Fruit fly (Drosophila melanogaster): ENCODE measurements around the gene CG14445.
A peak's percentile ranks its signal among the peaks of the same experiment; 100 is the strongest.

Gene CG14445

DNA sequence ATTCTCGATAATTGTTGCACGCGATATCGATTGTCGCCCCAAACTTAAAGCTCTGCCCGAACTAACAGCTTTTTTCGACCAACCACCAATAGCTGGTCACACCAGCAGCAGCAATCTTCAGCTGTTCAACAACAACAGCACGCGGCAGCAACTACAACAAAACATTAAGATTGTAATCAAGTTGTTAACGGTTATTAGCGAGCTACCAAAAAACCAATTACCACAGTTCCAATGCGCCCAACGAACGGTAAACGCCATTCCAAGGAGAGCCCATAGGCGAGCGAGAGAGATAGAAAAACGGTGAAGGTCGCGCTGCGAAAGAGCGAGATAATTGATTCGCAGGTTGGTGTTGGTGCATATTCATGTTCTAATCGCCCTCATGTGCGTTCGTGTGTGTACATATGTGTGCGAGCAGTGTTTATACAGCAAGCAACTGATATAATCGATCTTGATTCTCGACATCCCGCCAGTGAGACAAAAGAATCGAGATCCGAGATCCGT, 17.2 kb upstream of the CG14445 start, which contains the start of gene Efr (continued):
- TF ChIP-seq unc-4 (GFP tag; IDR thresholded peaks at IDR 0.05; ENCODE audit: partially characterized antibody) (peak; percentile 52), tgo (GFP tag; IDR thresholded peaks at IDR 0.05) (no peak), pzg (GFP tag; optimal IDR thresholded peaks at IDR 0.05) (peak; percentile 56), maf-S (GFP tag; optimal IDR thresholded peaks at IDR 0.05) (no peak), sd (tag; optimal IDR thresholded peaks at IDR 0.05) (peak; percentile 80), Lhr (GFP tag; optimal IDR thresholded peaks at IDR 0.05) (peak; percentile 27), Hmr (GFP tag; optimal IDR thresholded peaks at IDR 0.05) (peak; percentile 30), hbn (GFP tag; IDR thresholded peaks at IDR 0.05; ENCODE audit: partially characterized antibody) (peak; percentile 33; the same call in 1 of the 2 replicates), CG2116 (GFP tag; optimal IDR thresholded peaks at IDR 0.05) (peak; percentile 22), CG15479 (GFP tag; optimal IDR thresholded peaks at IDR 0.05) (peak; percentile 10), sens (GFP tag) (peak; percentile 48), en (GFP tag; optimal IDR thresholded peaks at IDR 0.05) (no peak), CG9797 (GFP tag; optimal IDR thresholded peaks at IDR 0.05) (peak; percentile 48), YL-1 (GFP tag; optimal IDR thresholded peaks at IDR 0.05) (peak; percentile 5), lov (optimal IDR thresholded peaks at IDR 0.05) (no peak), lov (GFP tag; IDR thresholded peaks at IDR 0.05) (0 out of 3 replicates have a peak, but pooled peaks have one; percentile 30), Nf-YC (tag; optimal IDR thresholded peaks at IDR 0.05) (peak; percentile 16), Myb (GFP tag; optimal IDR thresholded peaks at IDR 0.05) (peak; percentile 48), CG8944 (GFP tag; optimal IDR thresholded peaks at IDR 0.05) (no peak), CG13123 (GFP tag; optimal IDR thresholded peaks at IDR 0.05) (no peak), kni (GFP tag; optimal IDR thresholded peaks at IDR 0.05) (peak; percentile 55), Dp (GFP tag; optimal IDR thresholded peaks at IDR 0.05) (peak; percentile 84), CG11504 (tag; optimal IDR thresholded peaks at IDR 0.05) (peak; percentile 11), bbx (GFP tag; IDR thresholded peaks at IDR 0.05; ENCODE audit: partially characterized antibody) (0 out of 2 replicates have a peak, but pooled peaks have one; percentile 10), CG13775 (GFP tag; optimal IDR thresholded peaks at IDR 0.05) (no peak), vvl (GFP tag; IDR thresholded peaks at IDR 0.05) (peak; percentile 32; the same call in 1 of the 2 replicates), CG1233 (GFP tag; optimal IDR thresholded peaks at IDR 0.05) (peak; percentile 3), chinmo (GFP tag; IDR thresholded peaks at IDR 0.05; ENCODE audit: partially characterized antibody) (peak; percentile 91), Sry-δ (GFP tag; optimal IDR thresholded peaks at IDR 0.05) (peak; percentile 5), ftz-f1 (GFP tag; optimal IDR thresholded peaks at IDR 0.05) (peak; percentile 99), CHES-1-like (GFP tag; optimal IDR thresholded peaks at IDR 0.05) (no peak), Deaf1 (tag; optimal IDR thresholded peaks at IDR 0.05) (peak; percentile 28), CG1832 (GFP tag; optimal IDR thresholded peaks at IDR 0.05) (peak; percentile 25), HHEX (GFP tag; optimal IDR thresholded peaks at IDR 0.05) (peak; percentile 36), Antp (GFP tag; optimal IDR thresholded peaks at IDR 0.05) (no peak), MESR4 (GFP tag; optimal IDR thresholded peaks at IDR 0.05) (peak; percentile 56), Adf1 (GFP tag; IDR thresholded peaks at IDR 0.05) (peak; percentile 59), CG1792 (GFP tag; optimal IDR thresholded peaks at IDR 0.05) (no peak), croc (GFP tag; conservative IDR thresholded peaks at IDR 0.05) (no peak), sug (tag; optimal IDR thresholded peaks at IDR 0.05) (peak; percentile 71), Dref (GFP tag; IDR thresholded peaks at IDR 0.05) (peak; percentile 76), CG13296 (GFP tag; optimal IDR thresholded peaks at IDR 0.05) (peak; percentile 31), lab (GFP tag; optimal IDR thresholded peaks at IDR 0.05) (peak; percentile 33), CG6272 (GFP tag; IDR thresholded peaks at IDR 0.05) (no peak), CG13894 (tag; optimal IDR thresholded peaks at IDR 0.05) (peak; percentile 17), BtbVII (GFP tag; optimal IDR thresholded peaks at IDR 0.05) (peak; percentile 13), ci (GFP tag; IDR thresholded peaks at IDR 0.05) (0 out of 3 replicates have a peak, but pooled peaks have one; percentile 40), Gug (GFP tag; IDR thresholded peaks at IDR 0.05) (no peak), E2f2 (GFP tag; IDR thresholded peaks at IDR 0.05) (peak; percentile 85), Dll (GFP tag; IDR thresholded peaks at IDR 0.05; ENCODE audit: partially characterized antibody) (peak; percentile 60; the same call in 2 of the 4 replicates)

All from whole organism, embryonic.